Worm (Caenorhabditis elegans): ENCODE results near the gene K06A1.2.

K06A1.2 gene

ce11 chrII:6413788-6414187 is 30.0 kb upstream of the K06A1.2 start (continued):
- TF ChIP-seq hif-1 (tag; optimal IDR thresholded peaks at IDR 0.05) (no peak), T20F7.1 (GFP tag; optimal IDR thresholded peaks at IDR 0.05) (peak; percentile 52), php-3 (GFP tag; IDR thresholded peaks at IDR 0.05) (peak; percentile 87), mdl-1 (tag; optimal IDR thresholded peaks at IDR 0.05) (peak in 1 of 2 experiments; percentile 63), tra-1 (GFP tag; IDR thresholded peaks at IDR 0.05) (0 out of 2 replicates have a peak, but pooled peaks have one; percentile 17), vab-7 (GFP tag; IDR thresholded peaks at IDR 0.05) (no peak), mxl-3 (GFP tag; optimal IDR thresholded peaks at IDR 0.05) (peak; percentile 80), hlh-11 (tag; optimal IDR thresholded peaks at IDR 0.05) (peak; percentile 86), ctbp-1 (GFP tag; IDR thresholded peaks at IDR 0.05) (no peak), F10B5.3 (tag; optimal IDR thresholded peaks at IDR 0.05) (no peak), nhr-10 (tag; optimal IDR thresholded peaks at IDR 0.05) (no peak), mxl-2 (GFP tag; conservative IDR thresholded peaks at IDR 0.05) (no peak), zag-1 (tag; optimal IDR thresholded peaks at IDR 0.05) (no peak)

ce11 chrII:6417999-6418398 is 25.8 kb upstream of the K06A1.2 start:
- TF ChIP-seq unc-62 (GFP tag; optimal IDR thresholded peaks at IDR 0.05 in 1 of 2) (peak in 1 of 2 experiments; percentile 1), unc-62 (tag; optimal IDR thresholded peaks at IDR 0.05) (no peak), rbr-2 (tag; optimal IDR thresholded peaks at IDR 0.05) (no peak)

DNA sequence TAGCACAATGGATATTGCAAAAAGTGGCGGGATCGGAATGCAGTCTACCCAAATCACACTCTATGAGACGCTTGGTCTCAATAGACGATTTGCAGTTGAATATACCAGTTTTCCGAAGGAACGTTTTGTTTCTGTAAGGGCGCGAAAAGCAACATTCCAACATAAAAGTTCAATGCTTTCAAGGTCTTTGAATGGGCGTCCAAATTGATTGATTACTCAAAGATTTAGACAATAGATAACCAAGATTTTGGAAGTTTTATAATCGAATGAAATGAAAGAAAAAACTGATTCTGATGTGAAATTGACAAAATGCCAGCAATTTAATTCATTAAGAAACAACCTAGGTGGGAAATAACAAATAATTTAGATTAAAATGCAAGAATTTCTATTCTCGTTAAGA is 24.6 kb upstream of the K06A1.2 start:
- TF ChIP-seq nhr-237 (tag; optimal IDR thresholded peaks at IDR 0.05) (no peak), aha-1 (tag) (peak; percentile 69)

ce11 chrII:6422812-6423211 is 21.0 kb upstream of the K06A1.2 start, which contains the start of gene K03H9.3:
Gene K03H9.3, plus strand, starts transcription at chrII:6423112.
- TF ChIP-seq ceh-62 (tag; optimal IDR thresholded peaks at IDR 0.05) (no peak), daf-12 (tag; optimal IDR thresholded peaks at IDR 0.05) (no peak), sdz-12 (GFP tag; optimal IDR thresholded peaks at IDR 0.05) (no peak), Y48G9A.11 (GFP tag; IDR thresholded peaks at IDR 0.05) (no peak), gei-8 (GFP tag; optimal IDR thresholded peaks at IDR 0.05) (no peak), ceh-82 (tag; optimal IDR thresholded peaks at IDR 0.05) (no peak), pqm-1 (tag; optimal IDR thresholded peaks at IDR 0.05) (no peak)

DNA sequence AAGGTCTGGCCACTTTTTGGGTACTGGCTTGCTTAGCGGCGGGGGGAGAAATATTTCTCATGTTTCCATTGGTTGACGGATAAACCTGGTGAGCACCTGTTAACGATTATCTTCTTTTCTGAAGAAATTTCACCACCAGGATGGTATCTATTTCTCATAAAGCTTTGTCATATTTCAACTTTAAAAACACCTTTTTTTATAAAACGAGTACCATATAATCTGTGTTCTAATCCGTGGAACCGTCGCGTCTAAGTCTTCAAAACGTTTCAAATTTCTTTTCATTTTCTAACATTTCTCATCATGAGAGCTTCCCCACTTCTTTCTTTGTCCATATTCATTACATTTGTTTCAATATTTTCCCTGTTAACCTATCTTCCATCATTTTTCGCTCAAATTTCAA is 17.8 kb upstream of the K06A1.2 start, which contains the start of gene col-75:
Gene col-75 (plus strand): TSS at position 301 of the 400 bp plus-strand sequence.
- TF ChIP-seq Y5F2A.4 (GFP tag; optimal IDR thresholded peaks at IDR 0.05) (no peak), mes-2 (tag; optimal IDR thresholded peaks at IDR 0.05; ENCODE audit: poor library complexity, severe bottlenecking) (no peak), duxl-1 (tag; optimal IDR thresholded peaks at IDR 0.05; ENCODE audit: poor library complexity) (no peak)

DNA sequence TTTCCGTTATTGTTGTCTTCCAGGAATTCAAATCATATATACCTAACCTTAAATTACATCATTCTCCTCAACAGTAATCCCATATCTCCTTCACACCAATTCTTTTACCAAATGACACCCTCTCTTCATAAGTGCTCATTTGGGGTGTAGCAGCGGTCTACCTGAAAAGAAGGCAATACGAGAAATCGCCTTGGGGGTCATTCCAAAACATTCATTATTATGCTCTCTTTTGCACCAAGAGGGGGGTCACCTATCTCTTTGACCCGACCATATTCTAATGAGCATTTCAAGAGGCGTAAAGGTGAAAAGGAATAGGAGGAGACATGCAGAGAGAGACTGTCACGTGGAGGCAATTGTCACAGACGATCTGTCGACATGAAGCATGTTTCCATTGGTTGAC is 7.0 kb upstream of the K06A1.2 start:
- TF ChIP-seq nhr-6 (tag; optimal IDR thresholded peaks at IDR 0.05) (no peak), saeg-2 (GFP tag; IDR thresholded peaks at IDR 0.05) (no peak), rbr-2 (tag; optimal IDR thresholded peaks at IDR 0.05) (no peak), aha-1 (tag) (peak; percentile 81)

DNA sequence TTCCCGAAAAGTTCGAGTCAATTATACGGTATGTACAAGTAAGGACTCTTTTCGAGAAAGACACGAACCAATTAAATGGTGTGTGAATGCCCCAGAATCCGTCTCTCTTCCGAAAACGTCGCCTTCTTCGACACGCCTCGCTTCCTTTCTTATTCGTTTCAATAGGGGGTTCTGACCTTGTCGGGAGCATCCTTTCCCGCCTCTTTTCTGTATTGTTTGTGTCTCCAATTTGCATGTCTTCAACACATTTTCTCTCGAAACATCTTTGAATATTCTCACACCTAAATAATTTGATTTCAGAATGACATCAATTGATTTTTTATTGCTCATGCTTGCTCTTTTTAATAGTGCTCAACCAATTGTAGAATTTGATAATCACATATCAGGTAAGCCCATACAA is 2.7 kb upstream of the K06A1.2 start, which contains the start of gene cutl-16:
Gene cutl-16 (plus strand): TSS at position 301 of the 400 bp plus-strand sequence.
- TF ChIP-seq tag-97 (GFP tag; IDR thresholded peaks at IDR 0.05): no peak
- no peak for TF ChIP-seq lim-7 (GFP tag; IDR thresholded peaks at IDR 0.05)
- no peak for TF ChIP-seq nhr-6 (tag; optimal IDR thresholded peaks at IDR 0.05)
- TF ChIP-seq nhr-76 (tag; optimal IDR thresholded peaks at IDR 0.05): no peak
- no peak for TF ChIP-seq lin-15B (tag; optimal IDR thresholded peaks at IDR 0.05)
- no peak for TF ChIP-seq sdz-12 (GFP tag; optimal IDR thresholded peaks at IDR 0.05)

Measured in whole organism, L4 larva.